Worm (Caenorhabditis elegans) whole organism, L4 larva: ENCODE measurements around the gene Y53C12A.10.
A peak's percentile ranks its signal among the peaks of the same experiment; 100 is the strongest.

Source experiments
- F26F4.8 ChIP-seq: fragments of 200-800 bp; sonication (Bioruptor generic); conservative IDR thresholded peaks from 2 replicates; pipeline ENCODE4 v1.3.6; 2022; ENCODE audit warnings: missing genetic modification characterization, missing compliant biosample characterization
- T26A8.4 ChIP-seq: fragments of 200-800 bp; sonication (Bioruptor generic); IDR thresholded peaks from 2 replicates; pipeline ENCODE4 v1.3.6; 2022; ENCODE audit warnings: missing genetic modification characterization, missing compliant biosample characterization
- Y75B8A.6 ChIP-seq: fragments of 200-800 bp; sonication (Bioruptor generic); IDR thresholded peaks from 2 replicates; pipeline ENCODE4 v1.3.6; 2022; ENCODE audit warnings: missing genetic modification reagents, missing genetic modification characterization, missing compliant biosample characterization
- ZK546.5 ChIP-seq, 2 experiments: sonication (generic microtip); optimal IDR thresholded peaks; 2 replicates each; lab custom pipeline; 2017; ENCODE audit warnings: missing biosample characterization in 2 of 2, missing genetic modification characterization in 2 of 2
- arid-1 ChIP-seq: fragments of 200-800 bp; sonication (Bioruptor generic); conservative IDR thresholded peaks from 2 replicates; pipeline ENCODE4 v1.3.6; 2022; ENCODE audit warnings: missing genetic modification reagents, missing genetic modification characterization, missing compliant biosample characterization
- ceh-28 ChIP-seq: fragments of 150-350 bp; optimal IDR thresholded peaks from 2 replicates; lab custom pipeline; 2014; ENCODE audit warnings: missing biosample characterization, missing genetic modification reagents, missing genetic modification characterization
- ceh-44 ChIP-seq: fragments of 200-800 bp; sonication (Bioruptor generic); IDR thresholded peaks from 2 replicates; pipeline ENCODE4 v1.3.6; 2022; ENCODE audit warnings: missing genetic modification reagents, missing genetic modification characterization, missing compliant biosample characterization
- ceh-82 ChIP-seq: sonication (generic microtip); optimal IDR thresholded peaks from 2 replicates; lab custom pipeline; 2017; ENCODE audit warnings: missing biosample characterization, missing genetic modification characterization
- cey-2 ChIP-seq: sonication (generic microtip); optimal IDR thresholded peaks from 3 replicates; lab custom pipeline; 2017; ENCODE audit warnings: missing genetic modification characterization, mild to moderate bottlenecking, missing compliant biosample characterization, antibody characterized with exemption, borderline replicate concordance; ENCODE audit not compliant: insufficient read depth
- daf-12 ChIP-seq: fragments of 150-350 bp; optimal IDR thresholded peaks from 2 replicates; lab custom pipeline; 2014; ENCODE audit warnings: missing biosample characterization, missing genetic modification reagents, missing genetic modification characterization
- dmd-6 ChIP-seq: fragments of 200-800 bp; sonication (Bioruptor generic); IDR thresholded peaks from 2 replicates; pipeline ENCODE4 v1.3.6; 2022; ENCODE audit warnings: missing genetic modification reagents, missing genetic modification characterization, missing compliant biosample characterization
- dmd-9 ChIP-seq: fragments of 200-800 bp; sonication (Bioruptor generic); IDR thresholded peaks from 2 replicates; pipeline ENCODE4 v1.3.6; 2022; ENCODE audit warnings: missing genetic modification reagents, missing genetic modification characterization, missing compliant biosample characterization
- dpl-1 ChIP-seq: fragments of 150-350 bp; optimal IDR thresholded peaks from 2 replicates; lab custom pipeline; 2014; ENCODE audit warnings: missing biosample characterization, missing genetic modification reagents, missing genetic modification characterization
- duxl-1 ChIP-seq: sonication (generic microtip); optimal IDR thresholded peaks from 2 replicates; lab custom pipeline; 2016; ENCODE audit warnings: mild to moderate bottlenecking, missing genetic modification characterization, moderate library complexity, missing compliant biosample characterization; ENCODE audit not compliant: poor library complexity
- dve-1 ChIP-seq: sonication (generic microtip); optimal IDR thresholded peaks from 2 replicates; lab custom pipeline; 2017; ENCODE audit warnings: antibody characterized with exemption, mild to moderate bottlenecking, missing genetic modification characterization, missing compliant biosample characterization; ENCODE audit not compliant: insufficient read depth
- egl-43 ChIP-seq: fragments of 200-800 bp; sonication (Bioruptor generic); IDR thresholded peaks from 2 replicates; pipeline ENCODE4 v1.3.6; 2022; ENCODE audit warnings: missing genetic modification reagents, missing genetic modification characterization, missing compliant biosample characterization
- fkh-10 ChIP-seq: fragments of 150-350 bp; optimal IDR thresholded peaks from 2 replicates; lab custom pipeline; 2014; ENCODE audit warnings: missing biosample characterization, missing genetic modification reagents, missing genetic modification characterization
- gei-8 ChIP-seq: fragments of 200-800 bp; sonication (Bioruptor generic); optimal IDR thresholded peaks from 2 replicates; lab custom pipeline; 2018; ENCODE audit warnings: mild to moderate bottlenecking, missing genetic modification characterization, missing compliant biosample characterization
- hlh-11 ChIP-seq: fragments of 200-800 bp; sonication (Bioruptor generic); optimal IDR thresholded peaks from 2 replicates; lab custom pipeline; 2018; ENCODE audit warnings: mild to moderate bottlenecking, missing genetic modification characterization, missing compliant biosample characterization
- lin-1 ChIP-seq: fragments of 200-800 bp; sonication (Bioruptor generic); IDR thresholded peaks from 2 replicates; pipeline ENCODE4 v1.3.6; 2022; ENCODE audit warnings: missing genetic modification reagents, missing genetic modification characterization, missing compliant biosample characterization
- lin-13 ChIP-seq: fragments of 150-350 bp; optimal IDR thresholded peaks from 2 replicates; lab custom pipeline; 2014; ENCODE audit warnings: missing biosample characterization, missing genetic modification reagents, missing genetic modification characterization
- lin-29 ChIP-seq: fragments of 200-800 bp; sonication (Bioruptor generic); IDR thresholded peaks from 2 replicates; pipeline ENCODE4 v1.3.6; 2022; ENCODE audit warnings: missing genetic modification reagents, missing genetic modification characterization, missing compliant biosample characterization
- lin-38 ChIP-seq: fragments of 200-800 bp; sonication (Bioruptor generic); IDR thresholded peaks from 2 replicates; pipeline ENCODE4 v1.3.6; 2022; ENCODE audit warnings: missing genetic modification reagents, missing genetic modification characterization, missing compliant biosample characterization
- lsy-2 ChIP-seq, 2 experiments: fragments of 150-350 bp in 1 of 2; sonication (generic microtip) in 1 of 2; optimal IDR thresholded peaks; 2 replicates each; lab custom pipeline; 2014 to 2017; ENCODE audit warnings: missing biosample characterization in 2 of 2, missing genetic modification characterization in 2 of 2
- madf-9 ChIP-seq: fragments of 200-800 bp; sonication (Bioruptor generic); conservative IDR thresholded peaks from 2 replicates; pipeline ENCODE4 v1.3.6; 2022; ENCODE audit warnings: missing genetic modification reagents, missing genetic modification characterization, missing compliant biosample characterization
- mdl-1 ChIP-seq, 2 experiments: fragments of 150-350 bp in 1 of 2; sonication (generic microtip) in 1 of 2; optimal IDR thresholded peaks; 2 replicates each; lab custom pipeline; 2014 to 2017; ENCODE audit warnings: missing biosample characterization in 2 of 2, missing genetic modification characterization in 2 of 2
- mdt-29 ChIP-seq: fragments of 200-800 bp; sonication (Bioruptor generic); IDR thresholded peaks from 2 replicates; pipeline ENCODE4 v1.3.6; 2022; ENCODE audit warnings: missing genetic modification reagents, missing genetic modification characterization, missing compliant biosample characterization
- mep-1 ChIP-seq: fragments of 150-350 bp; sonication (generic microtip); optimal IDR thresholded peaks from 3 replicates; lab custom pipeline; 2014; ENCODE audit warnings: missing biosample characterization, missing genetic modification characterization
- mxl-2 ChIP-seq: fragments of 200-800 bp; sonication (Bioruptor generic); conservative IDR thresholded peaks from 2 replicates; pipeline ENCODE4 v1.3.6; 2022; ENCODE audit warnings: missing genetic modification reagents, missing genetic modification characterization, missing compliant biosample characterization
- nhr-102 ChIP-seq: sonication (generic microtip); optimal IDR thresholded peaks from 2 replicates; lab custom pipeline; 2016; ENCODE audit warnings: mild to moderate bottlenecking, missing genetic modification characterization, moderate library complexity, missing compliant biosample characterization
- nhr-11 ChIP-seq: fragments of 150-350 bp; optimal IDR thresholded peaks from 2 replicates; lab custom pipeline; 2014; ENCODE audit warnings: missing biosample characterization, missing genetic modification characterization
- nhr-25 ChIP-seq: sonication (generic microtip); optimal IDR thresholded peaks from 2 replicates; lab custom pipeline; 2017; ENCODE audit warnings: missing genetic modification characterization, mild to moderate bottlenecking, missing compliant biosample characterization, antibody characterized with exemption, moderate library complexity, borderline replicate concordance; ENCODE audit not compliant: insufficient read depth
- nhr-48 ChIP-seq: sonication (generic microtip); optimal IDR thresholded peaks from 2 replicates; lab custom pipeline; 2016; ENCODE audit warnings: mild to moderate bottlenecking, missing genetic modification characterization, missing compliant biosample characterization
- nhr-77 ChIP-seq: fragments of 150-350 bp; optimal IDR thresholded peaks from 2 replicates; lab custom pipeline; 2014; ENCODE audit warnings: missing biosample characterization, missing genetic modification characterization
- pha-4 ChIP-seq, 2 experiments: fragments of 150-350 bp in 1 of 2; fragments of 200-800 bp in 1 of 2; sonication (Bioruptor generic) in 1 of 2; IDR thresholded peaks in 1 of 2; optimal IDR thresholded peaks in 1 of 2; 2 replicates each; pipeline versions ENCODE4 v1.3.6 to Lab custom; 2014 to 2022; ENCODE audit warnings: missing genetic modification characterization in 2 of 2, missing genetic modification reagents in 2 of 2, missing biosample characterization in 1 of 2, missing compliant biosample characterization in 1 of 2
- pqm-1 ChIP-seq: sonication (generic microtip); optimal IDR thresholded peaks from 2 replicates; lab custom pipeline; 2017; ENCODE audit warnings: missing biosample characterization, missing genetic modification characterization
- saeg-2 ChIP-seq: fragments of 200-800 bp; sonication (Bioruptor generic); IDR thresholded peaks from 2 replicates; pipeline ENCODE4 v1.3.6; 2022; ENCODE audit warnings: missing genetic modification reagents, missing genetic modification characterization, missing compliant biosample characterization
- set-16 ChIP-seq: fragments of 200-800 bp; sonication (Bioruptor generic); IDR thresholded peaks from 2 replicates; pipeline ENCODE4 v1.3.6; 2022; ENCODE audit warnings: missing genetic modification reagents, missing genetic modification characterization, missing compliant biosample characterization
- spr-3 ChIP-seq: fragments of 200-800 bp; sonication (Bioruptor generic); optimal IDR thresholded peaks from 2 replicates; lab custom pipeline; 2018; ENCODE audit warnings: mild to moderate bottlenecking, missing genetic modification characterization, missing compliant biosample characterization
- tag-97 ChIP-seq: fragments of 200-800 bp; sonication (Bioruptor generic); IDR thresholded peaks from 2 replicates; pipeline ENCODE4 v1.3.6; 2022; ENCODE audit warnings: missing genetic modification characterization, missing compliant biosample characterization
- tra-1 ChIP-seq: fragments of 200-800 bp; sonication (Bioruptor generic); IDR thresholded peaks from 2 replicates; pipeline ENCODE4 v1.3.6; 2022; ENCODE audit warnings: missing genetic modification reagents, missing genetic modification characterization, missing compliant biosample characterization
- unc-130 ChIP-seq: sonication (generic microtip); optimal IDR thresholded peaks from 2 replicates; lab custom pipeline; 2016; ENCODE audit warnings: missing genetic modification reagents, missing genetic modification characterization, missing compliant biosample characterization
- unc-62 ChIP-seq, 3 experiments: fragments of 150-350 bp in 1 of 3; sonication (generic microtip); optimal IDR thresholded peaks in 2 of 3; peaks in 1 of 3; 1 replicate in 1 of 3; 2 replicates in 2 of 3; lab custom pipeline; 2014 to 2017; ENCODE audit warnings: missing biosample characterization in 3 of 3, missing genetic modification characterization in 3 of 3, missing genetic modification reagents in 3 of 3, missing genotype in 1 of 3
- vab-7 ChIP-seq: fragments of 200-800 bp; sonication (Bioruptor generic); IDR thresholded peaks from 2 replicates; pipeline ENCODE4 v1.3.6; 2022; ENCODE audit warnings: missing genetic modification reagents, missing genetic modification characterization, missing compliant biosample characterization
- zag-1 ChIP-seq: fragments of 150-350 bp; optimal IDR thresholded peaks from 2 replicates; lab custom pipeline; 2014; ENCODE audit warnings: missing biosample characterization, missing genetic modification characterization
- zfp-2 ChIP-seq: sonication (generic microtip); optimal IDR thresholded peaks from 2 replicates; lab custom pipeline; 2016; ENCODE audit warnings: mild to moderate bottlenecking, missing genetic modification characterization, missing compliant biosample characterization
- zfp-3 ChIP-seq: fragments of 200-800 bp; sonication (Bioruptor generic); conservative IDR thresholded peaks from 2 replicates; pipeline ENCODE4 v1.3.6; 2022; ENCODE audit warnings: missing genetic modification reagents, missing genetic modification characterization, missing compliant biosample characterization
- ztf-7 ChIP-seq: fragments of 150-350 bp; optimal IDR thresholded peaks from 2 replicates; lab custom pipeline; 2014; ENCODE audit warnings: missing biosample characterization, missing genetic modification characterization

Gene Y53C12A.10

ce11 chrII:9716417-9717039, 11.9 kb upstream of the Y53C12A.10 start, which contains the start of gene wee-1.3 (continued):
- TF ChIP-seq lin-1 (GFP tag; lab: Robert Waterston, UW) (no peak), hlh-11 (tag; lab: Kevin White, UChicago) (peak; percentile 57), ceh-28 (no peak), mdl-1 (tag; optimal IDR thresholded peaks at IDR 0.05; lab: Kevin White, UChicago) (peak in 1 of 2 experiments; percentile 40), dve-1 (tag; lab: Kevin White, UChicago) (peak; percentile 72), set-16 (no peak), gei-8 (GFP tag; lab: Kevin White, UChicago) (no peak), fkh-10 (GFP tag; lab: Kevin White, UChicago) (peak; percentile 30), mep-1 (tag; lab: Kevin White, UChicago) (peak; percentile 71), dmd-6 (peak; percentile 53), nhr-25 (tag; lab: Kevin White, UChicago) (peak; percentile 34), arid-1 (0 out of 2 replicates have a peak, but pooled peaks have one; percentile 18), daf-12 (no peak), T26A8.4 (GFP tag; lab: Robert Waterston, UW) (no peak), cey-2 (no peak), vab-7 (GFP tag; lab: Robert Waterston, UW) (no peak), lin-38 (GFP tag; lab: Robert Waterston, UW) (peak; percentile 80), lin-29 (GFP tag; lab: Robert Waterston, UW) (no peak), zfp-3 (GFP tag; lab: Robert Waterston, UW) (no peak), nhr-48 (tag; lab: Kevin White, UChicago) (peak; percentile 10), nhr-102 (peak; percentile 8), egl-43 (no peak), mdt-29 (GFP tag; lab: Robert Waterston, UW) (no peak), Y75B8A.6 (GFP tag; lab: Robert Waterston, UW) (no peak), lin-13 (GFP tag; lab: Kevin White, UChicago) (no peak), zfp-2 (tag; lab: Kevin White, UChicago) (no peak), mxl-2 (GFP tag; lab: Robert Waterston, UW) (no peak), nhr-11 (tag; lab: Kevin White, UChicago) (peak; percentile 86), tra-1 (GFP tag; lab: Robert Waterston, UW) (0 out of 2 replicates have a peak, but pooled peaks have one; percentile 43), ztf-7 (tag; lab: Kevin White, UChicago) (no peak), unc-62 (GFP tag; optimal IDR thresholded peaks at IDR 0.05 in 1 of 2; lab: Kevin White, UChicago) (peak in 1 of 2 experiments; percentile 33), unc-62 (tag; optimal IDR thresholded peaks at IDR 0.05; lab: Kevin White, UChicago) (no peak), tag-97 (no peak), unc-130 (GFP tag; lab: Kevin White, UChicago) (peak; percentile 55), dpl-1 (GFP tag; lab: Kevin White, UChicago) (peak; percentile 99), ceh-44 (GFP tag; lab: Robert Waterston, UW) (no peak), ZK546.5 (tag; optimal IDR thresholded peaks at IDR 0.05; lab: Kevin White, UChicago) (no peak), madf-9 (no peak), duxl-1 (tag; lab: Kevin White, UChicago) (no peak), pqm-1 (no peak), pha-4 (GFP tag; IDR thresholded peaks at IDR 0.05; lab: Robert Waterston, UW) (no peak), pha-4 (tag; optimal IDR thresholded peaks at IDR 0.05; lab: Kevin White, UChicago) (peak; percentile 82), lsy-2 (tag; optimal IDR thresholded peaks at IDR 0.05; lab: Kevin White, UChicago) (peak; percentile 30 to 94), zag-1 (no peak), nhr-77 (tag; lab: Kevin White, UChicago) (peak; percentile 63), saeg-2 (GFP tag; lab: Robert Waterston, UW) (no peak), spr-3 (GFP tag; lab: Kevin White, UChicago) (no peak), F26F4.8 (no peak), dmd-9 (GFP tag; lab: Robert Waterston, UW) (no peak), ceh-82 (tag; lab: Kevin White, UChicago) (no peak)
